Fruit fly (Drosophila melanogaster) whole organism, wandering third instar larva: Measurements from ENCODE around the gene Gr93d.

Experiments used
- Abd-B ChIP-seq: fragments of >200 bp; optimal IDR thresholded peaks from 2 replicates; lab custom pipeline; 2017; ENCODE audit warnings: missing biosample characterization, missing genetic modification characterization
- CG32264 ChIP-seq: fragments of 200-800 bp; sonication (Bioruptor generic); optimal IDR thresholded peaks from 2 replicates; lab custom pipeline; 2016; ENCODE audit warnings: missing biosample characterization, missing genetic modification characterization
- CG9705 ChIP-seq: fragments of 200-800 bp; sonication (Bioruptor generic); optimal IDR thresholded peaks from 2 replicates; lab custom pipeline; 2018; ENCODE audit warnings: missing biosample characterization, mild to moderate bottlenecking, missing genetic modification characterization
- CrebA ChIP-seq: fragments of 200-800 bp; sonication (Bioruptor generic); optimal IDR thresholded peaks from 2 replicates; lab custom pipeline; 2016; ENCODE audit warnings: missing biosample characterization, mild to moderate bottlenecking, missing genetic modification characterization, borderline replicate concordance
- Dfd ChIP-seq: fragments of >200 bp; optimal IDR thresholded peaks from 2 replicates; lab custom pipeline; 2017; ENCODE audit warnings: missing biosample characterization, missing genetic modification characterization
- Dif ChIP-seq: fragments of 200-275, 200-300 bp; sonication (Bioruptor generic); optimal IDR thresholded peaks from 2 replicates; lab custom pipeline; 2018; ENCODE audit warnings: missing biosample characterization, missing genetic modification characterization; ENCODE audit not compliant: partially characterized antibody
- GATAd ChIP-seq: sonication (Bioruptor generic); optimal IDR thresholded peaks from 2 replicates; lab custom pipeline; 2016; ENCODE audit warnings: missing biosample characterization, missing genetic modification characterization
- HLH106 ChIP-seq: fragments of 200-800 bp; optimal IDR thresholded peaks from 3 replicates; lab custom pipeline; 2019; ENCODE audit warnings: missing biosample characterization, mild to moderate bottlenecking, missing genetic modification characterization, moderate library complexity
- Hnf4 ChIP-seq: fragments of 200-800 bp; sonication (Bioruptor generic); optimal IDR thresholded peaks from 2 replicates; lab custom pipeline; 2016; ENCODE audit warnings: missing biosample characterization, mild to moderate bottlenecking, missing genetic modification characterization
- Hr78 ChIP-seq: fragments of >200 bp; optimal IDR thresholded peaks from 2 replicates; lab custom pipeline; 2017; ENCODE audit warnings: missing biosample characterization, missing genetic modification characterization
- Hr83 ChIP-seq: fragments of 200-300 bp; sonication (Bioruptor generic); optimal IDR thresholded peaks from 2 replicates; lab custom pipeline; 2016; ENCODE audit warnings: missing biosample characterization, mild to moderate bottlenecking, missing genetic modification characterization, moderate library complexity; ENCODE audit not compliant: poor library complexity, severe bottlenecking
- Jra ChIP-seq: sonication (Bioruptor generic); optimal IDR thresholded peaks from 2 replicates; lab custom pipeline; 2016; ENCODE audit warnings: missing biosample characterization, missing genetic modification characterization
- Mio ChIP-seq: sonication (Bioruptor generic); optimal IDR thresholded peaks from 2 replicates; lab custom pipeline; 2016; ENCODE audit warnings: missing biosample characterization, missing genetic modification characterization
- Myc ChIP-seq: fragments of >200 bp; optimal IDR thresholded peaks from 2 replicates; lab custom pipeline; 2017
- N ChIP-seq: fragments of >200 bp; optimal IDR thresholded peaks from 2 replicates; lab custom pipeline; 2018; ENCODE audit warnings: missing biosample characterization, missing external identifiers, missing genetic modification characterization
- OdsH ChIP-seq: fragments of 200-800 bp; sonication (Bioruptor generic); optimal IDR thresholded peaks from 2 replicates; lab custom pipeline; 2016; ENCODE audit warnings: missing biosample characterization, mild to moderate bottlenecking, missing genetic modification characterization
- Rel ChIP-seq, 2 experiments: fragments of 200-800 bp; sonication (Bioruptor generic) in 1 of 2; optimal IDR thresholded peaks; 2 replicates in 1 of 2; 3 replicates in 1 of 2; lab custom pipeline; 2016 to 2019; ENCODE audit warnings: mild to moderate bottlenecking in 2 of 2, missing biosample characterization in 2 of 2, missing genetic modification characterization in 2 of 2, moderate library complexity in 1 of 2
- Sp1 ChIP-seq: fragments of 200-800 bp; sonication (Bioruptor generic); optimal IDR thresholded peaks from 3 replicates; lab custom pipeline; 2019; ENCODE audit warnings: missing biosample characterization, mild to moderate bottlenecking, missing genetic modification characterization, moderate library complexity
- Vsx2 ChIP-seq: fragments of 200-300, 225-300 bp; sonication (Bioruptor generic); optimal IDR thresholded peaks from 2 replicates; lab custom pipeline; 2018; ENCODE audit warnings: missing biosample characterization, missing genetic modification characterization; ENCODE audit not compliant: partially characterized antibody
- br ChIP-seq: fragments of 200-800 bp; sonication (Bioruptor generic); optimal IDR thresholded peaks from 2 replicates; lab custom pipeline; 2016; ENCODE audit warnings: missing biosample characterization, missing genetic modification characterization
- brk ChIP-seq: fragments of 200-800 bp; sonication (Bioruptor generic); optimal IDR thresholded peaks from 2 replicates; lab custom pipeline; 2016; ENCODE audit warnings: missing biosample characterization, mild to moderate bottlenecking, missing genetic modification characterization
- dl ChIP-seq, 2 experiments: fragments of 175-275, 200-275 bp in 1 of 2; fragments of 200-275 bp in 1 of 2; sonication (Bioruptor generic); optimal IDR thresholded peaks; lab custom pipeline; 2018; ENCODE audit warnings: mild to moderate bottlenecking in 2 of 2, missing biosample characterization in 2 of 2, missing genetic modification characterization in 2 of 2, moderate library complexity in 2 of 2; ENCODE audit not compliant: partially characterized antibody in 2 of 2, insufficient read depth in 1 of 2
- dmrt93B ChIP-seq: fragments of 200-800 bp; sonication (Bioruptor generic); optimal IDR thresholded peaks from 2 replicates; lab custom pipeline; 2018; ENCODE audit warnings: missing biosample characterization, mild to moderate bottlenecking, missing genetic modification characterization
- dsf ChIP-seq: sonication (Bioruptor generic); optimal IDR thresholded peaks from 2 replicates; lab custom pipeline; 2016; ENCODE audit warnings: missing biosample characterization, missing genetic modification characterization, borderline replicate concordance
- ey ChIP-seq: fragments of 200-800 bp; sonication (Bioruptor generic); optimal IDR thresholded peaks from 2 replicates; lab custom pipeline; 2016; ENCODE audit warnings: missing biosample characterization, missing genetic modification characterization
- foxo ChIP-seq, 2 experiments: fragments of 200-800 bp; sonication (Bioruptor generic); optimal IDR thresholded peaks; 2 replicates in 1 of 2; 3 replicates in 1 of 2; lab custom pipeline; 2016 to 2017; ENCODE audit warnings: missing biosample characterization in 2 of 2, missing genetic modification characterization in 2 of 2
- fru ChIP-seq: fragments of 200-800 bp; sonication (Bioruptor generic); optimal IDR thresholded peaks from 3 replicates; lab custom pipeline; 2016; ENCODE audit warnings: missing biosample characterization, mild to moderate bottlenecking, missing genetic modification characterization
- h ChIP-seq: fragments of 200-800 bp; sonication (Bioruptor generic); optimal IDR thresholded peaks from 3 replicates; lab custom pipeline; 2016; ENCODE audit warnings: missing biosample characterization, mild to moderate bottlenecking, missing genetic modification characterization
- jim ChIP-seq: fragments of 175-275, 200-325 bp; sonication (Bioruptor generic); optimal IDR thresholded peaks from 2 replicates; lab custom pipeline; 2016; ENCODE audit warnings: missing biosample characterization, mild to moderate bottlenecking, missing genetic modification characterization
- lola ChIP-seq: fragments of >200 bp; optimal IDR thresholded peaks from 2 replicates; lab custom pipeline; 2017; ENCODE audit warnings: missing biosample characterization, missing genetic modification characterization
- pan ChIP-seq: fragments of >200 bp; optimal IDR thresholded peaks from 2 replicates; lab custom pipeline; 2017
- psq ChIP-seq: fragments of 200-800 bp; sonication (Bioruptor generic); optimal IDR thresholded peaks from 3 replicates; lab custom pipeline; 2017; ENCODE audit warnings: missing biosample characterization, mild to moderate bottlenecking, missing genetic modification characterization, moderate library complexity
- rgr ChIP-seq: fragments of 200-800 bp; sonication (Bioruptor generic); optimal IDR thresholded peaks from 3 replicates; lab custom pipeline; 2016; ENCODE audit warnings: missing biosample characterization, mild to moderate bottlenecking, missing genetic modification characterization
- sage ChIP-seq: fragments of 200-800 bp; sonication (Bioruptor generic); optimal IDR thresholded peaks from 2 replicates; lab custom pipeline; 2016; ENCODE audit warnings: missing biosample characterization, mild to moderate bottlenecking, missing genetic modification characterization
- sv ChIP-seq: fragments of 200-800 bp; sonication (Bioruptor generic); optimal IDR thresholded peaks from 3 replicates; lab custom pipeline; 2016; ENCODE audit warnings: missing biosample characterization, missing genetic modification characterization
- tai ChIP-seq: sonication (Bioruptor generic); optimal IDR thresholded peaks from 2 replicates; lab custom pipeline; 2016; ENCODE audit warnings: missing biosample characterization, missing genetic modification characterization
- usp ChIP-seq: fragments of >200 bp; optimal IDR thresholded peaks from 2 replicates; lab custom pipeline; 2017; ENCODE audit warnings: missing biosample characterization, missing genetic modification characterization
- woc ChIP-seq: sonication (Bioruptor generic); optimal IDR thresholded peaks from 2 replicates; lab custom pipeline; 2016; ENCODE audit warnings: missing biosample characterization, mild to moderate bottlenecking, missing genetic modification characterization

Gr93d gene

DNA sequence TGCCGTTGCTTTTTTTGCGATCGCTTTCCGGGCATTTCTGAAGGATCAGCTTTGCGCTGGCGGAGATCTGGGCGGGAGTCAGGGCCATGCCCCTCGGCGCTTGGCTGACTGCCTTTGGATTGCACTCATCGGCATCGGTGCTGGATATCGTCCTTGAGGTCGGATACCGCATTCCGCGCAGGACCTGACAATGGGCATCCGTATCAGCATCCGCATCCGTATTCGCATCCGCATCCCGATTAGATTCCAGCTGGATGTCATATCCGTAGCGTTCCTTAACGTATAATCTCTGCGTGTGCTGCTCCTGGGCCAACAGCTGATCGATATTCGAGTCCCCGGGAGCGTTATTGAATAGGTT, 9.0 kb upstream of the Gr93d start:
- TF ChIP-seq tai (GFP tag; lab: Kevin White, UChicago) (no peak), HLH106 (no peak), Vsx2 (GFP tag; lab: Kevin White, UChicago) (no peak), Sp1 (no peak), foxo (GFP tag; optimal IDR thresholded peaks at IDR 0.05; lab: Kevin White, UChicago) (no peak), woc (no peak), Myc (no peak), lola (no peak), CrebA (GFP tag; lab: Kevin White, UChicago) (no peak), N (GFP tag; lab: Kevin White, UChicago) (no peak), Hr78 (GFP tag; lab: Kevin White, UChicago) (no peak), Dfd (no peak), fru (GFP tag; lab: Kevin White, UChicago) (no peak), Abd-B (GFP tag; lab: Kevin White, UChicago) (no peak)

DNA sequence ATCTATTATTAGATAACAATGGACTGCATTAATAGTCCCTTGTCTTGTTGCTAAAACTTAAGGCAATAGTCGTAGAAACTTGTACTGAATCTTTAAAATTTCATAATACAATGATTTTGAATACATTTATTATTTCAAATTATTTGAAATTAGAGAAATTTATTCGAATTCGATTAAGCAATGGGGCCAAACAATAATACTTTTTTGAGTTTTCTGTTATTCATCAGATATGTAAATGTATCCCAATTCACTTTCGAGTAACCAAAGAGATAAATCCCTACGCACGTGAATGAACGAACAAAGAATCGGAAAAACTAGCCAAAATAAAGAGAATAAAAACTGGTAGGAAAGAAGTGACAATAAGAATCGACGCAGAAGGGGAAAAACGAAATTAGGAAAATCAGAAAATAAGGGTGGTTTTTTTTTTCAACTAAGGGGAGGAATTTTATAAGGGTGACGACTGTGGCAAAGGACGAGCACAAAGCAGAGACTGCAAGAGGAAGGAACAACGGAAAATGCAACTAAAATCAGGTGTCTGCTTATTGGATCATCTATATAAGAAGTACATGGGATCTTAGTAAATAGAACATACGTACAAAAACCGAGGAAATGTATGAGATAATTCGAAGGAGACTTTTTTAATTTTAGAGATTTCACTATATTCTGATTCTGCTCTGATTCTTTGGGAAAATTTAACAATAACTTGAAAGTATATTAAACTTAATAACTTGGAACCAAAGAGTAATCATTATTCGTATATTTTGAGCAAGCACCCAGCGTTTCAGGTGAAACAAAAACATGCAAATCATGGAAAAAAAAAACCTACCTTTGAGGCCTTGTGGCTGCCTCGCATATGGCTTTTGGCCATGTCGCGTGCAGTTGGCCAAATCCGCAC, 8.4 kb upstream of the Gr93d start:
- TF ChIP-seq Hr83 (no peak), psq (GFP tag; lab: Kevin White, UChicago) (peak; percentile 37)
- TF ChIP-seq, all 38 proteins: peak for 1

DNA sequence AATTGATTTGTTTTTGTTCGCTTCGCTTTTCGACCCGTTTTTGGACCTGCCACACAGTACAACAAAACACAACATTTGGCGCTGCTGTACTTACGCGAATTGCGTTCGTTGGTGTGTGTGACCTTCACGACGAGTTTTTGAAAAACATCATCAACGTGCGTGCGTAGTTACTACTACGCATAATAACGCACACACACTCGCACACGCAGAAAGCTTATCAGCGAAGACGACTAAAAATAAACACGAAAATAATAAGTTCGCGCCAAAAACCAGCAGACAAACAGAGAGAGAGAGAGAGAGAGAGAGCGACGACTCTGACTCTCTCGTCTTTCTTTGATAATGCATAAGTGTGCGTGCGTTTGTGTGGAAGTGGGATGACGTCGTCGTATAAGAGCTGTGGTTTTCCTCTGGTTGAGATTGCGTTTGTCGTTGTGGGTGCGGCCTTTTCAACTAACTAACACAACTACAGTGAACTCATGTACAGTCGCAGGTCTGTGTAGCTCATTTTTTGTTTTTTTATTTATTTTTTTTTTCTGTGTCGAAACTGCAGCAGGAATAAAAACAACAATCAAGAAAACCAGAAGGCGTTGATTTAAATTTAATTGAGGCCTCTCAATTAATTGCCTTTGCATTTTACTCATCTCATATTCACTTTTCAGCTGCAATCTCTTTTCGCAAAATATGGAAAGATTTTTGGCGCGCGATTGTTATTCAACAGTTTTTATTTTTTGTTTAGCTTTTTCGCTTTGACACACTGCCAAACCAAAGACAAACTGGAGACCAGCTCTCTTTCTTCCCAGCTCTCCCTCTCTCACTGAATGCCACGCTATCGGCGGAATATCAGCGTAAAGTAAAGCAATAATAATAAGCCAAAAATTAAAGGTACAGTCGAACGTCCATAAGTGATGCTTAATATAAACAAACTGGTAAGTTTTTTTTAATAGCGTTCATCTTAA, 7.4 kb upstream of the Gr93d start:
- TF ChIP-seq Sp1 (peak; percentile 54), h (GFP tag; lab: Kevin White, UChicago) (peak; percentile 47), sage (peak; percentile 76), rgr (GFP tag; lab: Kevin White, UChicago) (peak; percentile 24), CG32264 (peak; percentile 15), dmrt93B (GFP tag; lab: Kevin White, UChicago) (no peak), dl (GFP tag; optimal IDR thresholded peaks at IDR 0.05; lab: Kevin White, UChicago; ENCODE audit: insufficient read depth in 1 of 2, partially characterized antibody in 2 of 2) (peak; percentile 87 to 88), Myc (no peak), Dfd (no peak), GATAd (no peak), CrebA (GFP tag; lab: Kevin White, UChicago) (peak; percentile 93), dsf (GFP tag; lab: Kevin White, UChicago) (no peak), Mio (GFP tag; lab: Kevin White, UChicago) (peak; percentile 9), Hr78 (GFP tag; lab: Kevin White, UChicago) (no peak), Dif (GFP tag; lab: Kevin White, UChicago) (peak; percentile 94), pan (lab: Kevin White, UChicago) (no peak), lola (no peak), psq (GFP tag; lab: Kevin White, UChicago) (peak; percentile 84), ey (GFP tag; lab: Kevin White, UChicago) (no peak), Jra (GFP tag; lab: Kevin White, UChicago) (peak; percentile 61), HLH106 (no peak), br (GFP tag; lab: Kevin White, UChicago) (peak; percentile 10), OdsH (no peak), fru (GFP tag; lab: Kevin White, UChicago) (peak; percentile 41), brk (GFP tag; lab: Kevin White, UChicago) (peak; percentile 86), CG9705 (GFP tag; lab: Kevin White, UChicago) (no peak), Abd-B (GFP tag; lab: Kevin White, UChicago) (no peak), tai (GFP tag; lab: Kevin White, UChicago) (no peak), Hnf4 (GFP tag; lab: Kevin White, UChicago) (peak; percentile 1), foxo (GFP tag; optimal IDR thresholded peaks at IDR 0.05; lab: Kevin White, UChicago) (peak; percentile 31 to 64), usp (GFP tag; lab: Kevin White, UChicago) (no peak), sv (GFP tag; lab: Kevin White, UChicago) (no peak), Rel (GFP tag; optimal IDR thresholded peaks at IDR 0.05; lab: Kevin White, UChicago) (peak; percentile 91), Rel (tag; optimal IDR thresholded peaks at IDR 0.05; lab: Kevin White, UChicago) (no peak), Vsx2 (GFP tag; lab: Kevin White, UChicago) (peak; percentile 75), jim (GFP tag; lab: Kevin White, UChicago) (peak; percentile 56), N (GFP tag; lab: Kevin White, UChicago) (peak; percentile 48), woc (peak; percentile 38), Hr83 (peak; percentile 91)
